Worm (Caenorhabditis elegans) whole organism, L4/young adult: Measurements from ENCODE around the gene F58D12.3.

Experiments
- W03F9.2 ChIP-seq: fragments of 150-350 bp; optimal IDR thresholded peaks from 2 replicates; lab custom pipeline; 2014; ENCODE audit warnings: missing biosample characterization, missing genetic modification characterization
- him-1 ChIP-seq: sonication (generic microtip); optimal IDR thresholded peaks from 2 replicates; lab custom pipeline; 2016; ENCODE audit warnings: missing genotype, missing genetic modification reagents, missing genetic modification characterization, missing compliant biosample characterization

DNA sequence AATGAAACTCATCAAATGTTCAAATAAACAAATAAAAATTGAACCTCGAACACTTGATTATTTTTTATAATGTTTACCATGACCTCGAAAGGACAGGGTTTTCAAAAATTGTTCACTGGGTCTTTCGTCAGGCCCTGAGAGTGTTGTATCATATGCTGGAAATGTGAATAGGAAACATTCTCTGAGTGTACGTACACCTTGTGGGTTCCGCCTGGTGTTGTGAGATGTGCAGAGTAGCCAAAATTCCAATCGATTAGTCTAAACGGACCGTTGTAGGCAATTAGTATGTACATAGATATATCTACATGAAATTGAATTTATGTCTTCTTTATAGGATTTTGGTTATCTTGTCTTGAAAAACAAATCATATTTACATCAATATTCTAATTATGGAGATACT lies 36.9 kb downstream of the F58D12.3 start:
- no peak for TF ChIP-seq W03F9.2 (tag; lab: Kevin White, UChicago)
- no peak for TF ChIP-seq him-1 (tag; lab: Kevin White, UChicago)
